Worm (Caenorhabditis elegans) whole organism, L4 larva: ENCODE results near the gene arrd-28.

Experiments
- F49E8.2 ChIP-seq: sonication (generic microtip); optimal IDR thresholded peaks from 2 replicates; lab custom pipeline; 2016; ENCODE audit warnings: missing compliant biosample characterization, mild to moderate bottlenecking, missing genetic modification characterization, borderline replicate concordance
- T26A8.4 ChIP-seq: fragments of 200-800 bp; sonication (Bioruptor generic); IDR thresholded peaks from 2 replicates; pipeline ENCODE4 v1.3.6; 2022; ENCODE audit warnings: missing genetic modification characterization, missing compliant biosample characterization
- aha-1 ChIP-seq: fragments of 150-350 bp; peaks from one replicate; lab custom pipeline; 2014; ENCODE audit warnings: missing biosample characterization, missing genetic modification characterization
- aly-2 ChIP-seq: sonication (generic microtip); optimal IDR thresholded peaks from 2 replicates; lab custom pipeline; 2018; ENCODE audit warnings: missing biosample characterization, missing genetic modification characterization
- attf-4 ChIP-seq: sonication (generic microtip); optimal IDR thresholded peaks from 3 replicates; lab custom pipeline; 2017; ENCODE audit warnings: missing biosample characterization, missing genetic modification characterization
- ces-1 ChIP-seq: fragments of 150-350 bp; sonication (generic microtip); optimal IDR thresholded peaks from 4 replicates; lab custom pipeline; 2014; ENCODE audit warnings: missing biosample characterization, missing genetic modification reagents, missing genetic modification characterization
- ctbp-1 ChIP-seq: fragments of 200-800 bp; sonication (Bioruptor generic); IDR thresholded peaks from 2 replicates; pipeline ENCODE4 v1.3.6; 2022; ENCODE audit warnings: missing genetic modification reagents, missing genetic modification characterization, missing compliant biosample characterization
- daf-16 ChIP-seq, 3 experiments: sonication (generic microtip); optimal IDR thresholded peaks; 2 replicates each; lab custom pipeline; 2016 to 2017; ENCODE audit warnings: missing genetic modification characterization in 3 of 3, missing genetic modification reagents in 3 of 3, mild to moderate bottlenecking in 2 of 3, missing compliant biosample characterization in 2 of 3, missing biosample characterization in 1 of 3, moderate library complexity in 1 of 3
- dmd-6 ChIP-seq: fragments of 200-800 bp; sonication (Bioruptor generic); IDR thresholded peaks from 2 replicates; pipeline ENCODE4 v1.3.6; 2022; ENCODE audit warnings: missing genetic modification reagents, missing genetic modification characterization, missing compliant biosample characterization
- dpl-1 ChIP-seq: fragments of 150-350 bp; optimal IDR thresholded peaks from 2 replicates; lab custom pipeline; 2014; ENCODE audit warnings: missing biosample characterization, missing genetic modification reagents, missing genetic modification characterization
- duxl-1 ChIP-seq: sonication (generic microtip); optimal IDR thresholded peaks from 2 replicates; lab custom pipeline; 2016; ENCODE audit warnings: mild to moderate bottlenecking, missing genetic modification characterization, moderate library complexity, missing compliant biosample characterization; ENCODE audit not compliant: poor library complexity
- dve-1 ChIP-seq: sonication (generic microtip); optimal IDR thresholded peaks from 2 replicates; lab custom pipeline; 2017; ENCODE audit warnings: antibody characterized with exemption, mild to moderate bottlenecking, missing genetic modification characterization, missing compliant biosample characterization; ENCODE audit not compliant: insufficient read depth
- egl-27 ChIP-seq: sonication (generic microtip); optimal IDR thresholded peaks from 3 replicates; lab custom pipeline; 2017; ENCODE audit warnings: missing biosample characterization, missing genetic modification reagents, missing genetic modification characterization
- fkh-10 ChIP-seq: fragments of 150-350 bp; optimal IDR thresholded peaks from 2 replicates; lab custom pipeline; 2014; ENCODE audit warnings: missing biosample characterization, missing genetic modification reagents, missing genetic modification characterization
- fos-1 ChIP-seq: fragments of 150-350 bp; optimal IDR thresholded peaks from 2 replicates; lab custom pipeline; 2014; ENCODE audit warnings: missing biosample characterization, missing genetic modification characterization
- hlh-11 ChIP-seq: fragments of 200-800 bp; sonication (Bioruptor generic); optimal IDR thresholded peaks from 2 replicates; lab custom pipeline; 2018; ENCODE audit warnings: mild to moderate bottlenecking, missing genetic modification characterization, missing compliant biosample characterization
- hmg-1.1 ChIP-seq: fragments of 200-800 bp; sonication (Bioruptor generic); IDR thresholded peaks from 2 replicates; pipeline ENCODE4 v1.3.6; 2022; ENCODE audit warnings: missing genetic modification reagents, missing genetic modification characterization, missing compliant biosample characterization
- lir-3 ChIP-seq: sonication (generic microtip); optimal IDR thresholded peaks from 2 replicates; lab custom pipeline; 2016; ENCODE audit warnings: mild to moderate bottlenecking, missing genetic modification characterization, missing compliant biosample characterization
- lsy-2 ChIP-seq, 2 experiments: fragments of 150-350 bp in 1 of 2; sonication (generic microtip) in 1 of 2; optimal IDR thresholded peaks; 2 replicates each; lab custom pipeline; 2014 to 2017; ENCODE audit warnings: missing biosample characterization in 2 of 2, missing genetic modification characterization in 2 of 2
- mdl-1 ChIP-seq, 2 experiments: fragments of 150-350 bp in 1 of 2; sonication (generic microtip) in 1 of 2; optimal IDR thresholded peaks; 2 replicates each; lab custom pipeline; 2014 to 2017; ENCODE audit warnings: missing biosample characterization in 2 of 2, missing genetic modification characterization in 2 of 2
- mep-1 ChIP-seq: fragments of 150-350 bp; sonication (generic microtip); optimal IDR thresholded peaks from 3 replicates; lab custom pipeline; 2014; ENCODE audit warnings: missing biosample characterization, missing genetic modification characterization
- mes-2 ChIP-seq: sonication (generic microtip); optimal IDR thresholded peaks from 2 replicates; lab custom pipeline; 2016; ENCODE audit warnings: missing genotype, mild to moderate bottlenecking, missing genetic modification characterization, missing compliant biosample characterization; ENCODE audit not compliant: poor library complexity, severe bottlenecking
- nhr-10 ChIP-seq: fragments of 150-350 bp; optimal IDR thresholded peaks from 2 replicates; lab custom pipeline; 2014; ENCODE audit warnings: missing biosample characterization, missing genetic modification characterization
- nhr-102 ChIP-seq: sonication (generic microtip); optimal IDR thresholded peaks from 2 replicates; lab custom pipeline; 2016; ENCODE audit warnings: mild to moderate bottlenecking, missing genetic modification characterization, moderate library complexity, missing compliant biosample characterization
- nhr-11 ChIP-seq: fragments of 150-350 bp; optimal IDR thresholded peaks from 2 replicates; lab custom pipeline; 2014; ENCODE audit warnings: missing biosample characterization, missing genetic modification characterization
- nhr-25 ChIP-seq: sonication (generic microtip); optimal IDR thresholded peaks from 2 replicates; lab custom pipeline; 2017; ENCODE audit warnings: missing genetic modification characterization, mild to moderate bottlenecking, missing compliant biosample characterization, antibody characterized with exemption, moderate library complexity, borderline replicate concordance; ENCODE audit not compliant: insufficient read depth
- nhr-28 ChIP-seq: fragments of 150-350 bp; optimal IDR thresholded peaks from 2 replicates; lab custom pipeline; 2014; ENCODE audit warnings: missing biosample characterization, missing genetic modification characterization
- nhr-41 ChIP-seq: fragments of 200-800 bp; sonication (Bioruptor generic); IDR thresholded peaks from 2 replicates; pipeline ENCODE4 v1.3.6; 2022; ENCODE audit warnings: missing genetic modification reagents, missing genetic modification characterization, missing compliant biosample characterization
- nhr-48 ChIP-seq: sonication (generic microtip); optimal IDR thresholded peaks from 2 replicates; lab custom pipeline; 2016; ENCODE audit warnings: mild to moderate bottlenecking, missing genetic modification characterization, missing compliant biosample characterization
- nhr-77 ChIP-seq: fragments of 150-350 bp; optimal IDR thresholded peaks from 2 replicates; lab custom pipeline; 2014; ENCODE audit warnings: missing biosample characterization, missing genetic modification characterization
- php-3 ChIP-seq: fragments of 200-800 bp; sonication (Bioruptor generic); IDR thresholded peaks from 2 replicates; pipeline ENCODE4 v1.3.6; 2022; ENCODE audit warnings: missing genetic modification reagents, missing genetic modification characterization, missing compliant biosample characterization
- pqm-1 ChIP-seq: sonication (generic microtip); optimal IDR thresholded peaks from 2 replicates; lab custom pipeline; 2017; ENCODE audit warnings: missing biosample characterization, missing genetic modification characterization
- rbr-2 ChIP-seq: sonication (generic microtip); optimal IDR thresholded peaks from 2 replicates; lab custom pipeline; 2016; ENCODE audit warnings: missing genotype, missing genetic modification characterization, missing compliant biosample characterization
- saeg-2 ChIP-seq: fragments of 200-800 bp; sonication (Bioruptor generic); IDR thresholded peaks from 2 replicates; pipeline ENCODE4 v1.3.6; 2022; ENCODE audit warnings: missing genetic modification reagents, missing genetic modification characterization, missing compliant biosample characterization
- set-16 ChIP-seq: fragments of 200-800 bp; sonication (Bioruptor generic); IDR thresholded peaks from 2 replicates; pipeline ENCODE4 v1.3.6; 2022; ENCODE audit warnings: missing genetic modification reagents, missing genetic modification characterization, missing compliant biosample characterization
- tag-97 ChIP-seq: fragments of 200-800 bp; sonication (Bioruptor generic); IDR thresholded peaks from 2 replicates; pipeline ENCODE4 v1.3.6; 2022; ENCODE audit warnings: missing genetic modification characterization, missing compliant biosample characterization
- unc-62 ChIP-seq, 3 experiments: fragments of 150-350 bp in 1 of 3; sonication (generic microtip); optimal IDR thresholded peaks in 2 of 3; peaks in 1 of 3; 1 replicate in 1 of 3; 2 replicates in 2 of 3; lab custom pipeline; 2014 to 2017; ENCODE audit warnings: missing biosample characterization in 3 of 3, missing genetic modification characterization in 3 of 3, missing genetic modification reagents in 3 of 3, missing genotype in 1 of 3
- vab-7 ChIP-seq: fragments of 200-800 bp; sonication (Bioruptor generic); IDR thresholded peaks from 2 replicates; pipeline ENCODE4 v1.3.6; 2022; ENCODE audit warnings: missing genetic modification reagents, missing genetic modification characterization, missing compliant biosample characterization
- ztf-11 ChIP-seq: fragments of 150-350 bp; optimal IDR thresholded peaks from 2 replicates; lab custom pipeline; 2014; ENCODE audit warnings: missing biosample characterization, missing genetic modification characterization

arrd-28 gene

ce11 chrX:10148235-10148872, 35.4 kb upstream of the arrd-28 start (continued):
- TF ChIP-seq ztf-11 (tag; lab: Kevin White, UChicago), result no peak
- no peak for TF ChIP-seq nhr-10 (tag; lab: Kevin White, UChicago)
- no peak for TF ChIP-seq saeg-2 (GFP tag; lab: Robert Waterston, UW)
- peak; percentile 62; the same call in 1 of the 2 replicates for TF ChIP-seq vab-7 (GFP tag; lab: Robert Waterston, UW)
- peak; percentile 41 for TF ChIP-seq nhr-102 (tag; lab: Kevin White, UChicago)
- no peak for TF ChIP-seq attf-4
- peak; percentile 46 for TF ChIP-seq F49E8.2
- TF ChIP-seq daf-16 (GFP tag; optimal IDR thresholded peaks at IDR 0.05; lab: Kevin White, UChicago), result peak; percentile 38 to 71
- TF ChIP-seq daf-16 (tag; optimal IDR thresholded peaks at IDR 0.05; lab: Kevin White, UChicago), result peak; percentile 95
- TF ChIP-seq aly-2 (tag; lab: Kevin White, UChicago), result no peak
- TF ChIP-seq egl-27, result no peak

- TF ChIP-seq ces-1 (GFP tag; lab: Kevin White, UChicago), result peak; percentile 84
- TF ChIP-seq nhr-77 (tag; lab: Kevin White, UChicago), result no peak
Measured at ce11 chrX:10150918-10151317, 32.9 kb upstream of the arrd-28 start.

- peak; percentile 98 for TF ChIP-seq aha-1 (tag; lab: Kevin White, UChicago)
- no peak for TF ChIP-seq php-3
- TF ChIP-seq fkh-10 (GFP tag; lab: Kevin White, UChicago), result peak; percentile 5
- no peak for TF ChIP-seq nhr-25 (tag; lab: Kevin White, UChicago)
- peak in 1 of 2 experiments; percentile 96 for TF ChIP-seq unc-62 (GFP tag; optimal IDR thresholded peaks at IDR 0.05 in 1 of 2; lab: Kevin White, UChicago)
- no peak for TF ChIP-seq unc-62 (tag; optimal IDR thresholded peaks at IDR 0.05; lab: Kevin White, UChicago)
- peak; percentile 22; the same call in 1 of the 2 replicates for TF ChIP-seq hmg-1.1 (GFP tag; lab: Robert Waterston, UW)
Measured at ce11 chrX:10154317-10154942, 29.4 kb upstream of the arrd-28 start, which contains the start of gene F09B9.5. Gene F09B9.5 (plus strand): TSS chrX:10154817.

ce11 chrX:10155127-10155526, 28.7 kb upstream of the arrd-28 start:
- TF ChIP-seq lir-3 (tag; lab: Kevin White, UChicago) (no peak), ces-1 (GFP tag; lab: Kevin White, UChicago) (peak; percentile 57), fkh-10 (GFP tag; lab: Kevin White, UChicago) (peak; percentile 46)

ce11 chrX:10158716-10159115, 25.1 kb upstream of the arrd-28 start, which contains the start of gene erd-2.1:
Gene erd-2.1 (minus strand): TSS chrX:10158829.
- TF ChIP-seq nhr-28 (tag; lab: Kevin White, UChicago) (peak; percentile 86), nhr-11 (tag; lab: Kevin White, UChicago) (peak; percentile 32), saeg-2 (GFP tag; lab: Robert Waterston, UW) (no peak), hlh-11 (tag; lab: Kevin White, UChicago) (peak; percentile 89), duxl-1 (tag; lab: Kevin White, UChicago) (peak; percentile 16), ctbp-1 (GFP tag; lab: Robert Waterston, UW) (peak; percentile 58; the same call in 1 of the 2 replicates), unc-62 (GFP tag; optimal IDR thresholded peaks at IDR 0.05 in 1 of 2; lab: Kevin White, UChicago) (peak in 1 of 2 experiments; percentile 81), unc-62 (tag; optimal IDR thresholded peaks at IDR 0.05; lab: Kevin White, UChicago) (no peak), rbr-2 (tag; lab: Kevin White, UChicago) (peak; percentile 55), nhr-48 (peak; percentile 30), mep-1 (peak; percentile 77), dmd-6 (GFP tag; lab: Robert Waterston, UW) (peak; percentile 63; the same call in 1 of the 2 replicates), nhr-77 (tag; lab: Kevin White, UChicago) (peak; percentile 49), dve-1 (tag; lab: Kevin White, UChicago) (peak; percentile 82), daf-16 (GFP tag; optimal IDR thresholded peaks at IDR 0.05; lab: Kevin White, UChicago) (no peak), daf-16 (tag; optimal IDR thresholded peaks at IDR 0.05; lab: Kevin White, UChicago) (peak; percentile 52), nhr-41 (GFP tag; lab: Robert Waterston, UW) (no peak), dpl-1 (GFP tag; lab: Kevin White, UChicago) (peak; percentile 62), set-16 (GFP tag; lab: Robert Waterston, UW) (peak; percentile 24; the same call in 1 of the 2 replicates), fos-1 (no peak), mes-2 (tag; lab: Kevin White, UChicago) (peak; percentile 83), T26A8.4 (peak; percentile 48; the same call in 1 of the 2 replicates), lsy-2 (tag; optimal IDR thresholded peaks at IDR 0.05; lab: Kevin White, UChicago) (peak; percentile 47 to 76), tag-97 (GFP tag; lab: Robert Waterston, UW) (no peak), pqm-1 (no peak), mdl-1 (tag; optimal IDR thresholded peaks at IDR 0.05; lab: Kevin White, UChicago) (peak in 1 of 2 experiments; percentile 70), aha-1 (tag; lab: Kevin White, UChicago) (peak; percentile 97)
